Fruit fly (Drosophila melanogaster): Measurements from ENCODE around the gene Ndc80.

The Ndc80 gene

dm6 chrX:13624334-13625079 lies 12.6 kb upstream of the Ndc80 start, which contains the start of the genes CG2691 and NFAT (continued):
- peak; percentile 54 for TF ChIP-seq trem (tag; optimal IDR thresholded peaks at IDR 0.05)
- TF ChIP-seq CG14710 (tag; optimal IDR thresholded peaks at IDR 0.05): peak; percentile 62
- no peak for TF ChIP-seq ftz-f1 (GFP tag; optimal IDR thresholded peaks at IDR 0.05)
- TF ChIP-seq z (GFP tag; IDR thresholded peaks at IDR 0.05): no peak
- no peak for TF ChIP-seq gro (GFP tag; optimal IDR thresholded peaks at IDR 0.05)
- no peak for TF ChIP-seq ase (GFP tag; IDR thresholded peaks at IDR 0.05)
- TF ChIP-seq CG9876 (GFP tag; optimal IDR thresholded peaks at IDR 0.05): no peak
- TF ChIP-seq chif (GFP tag; optimal IDR thresholded peaks at IDR 0.05): no peak
- no peak for TF ChIP-seq grn (GFP tag; optimal IDR thresholded peaks at IDR 0.05)
- TF ChIP-seq Usf (GFP tag; optimal IDR thresholded peaks at IDR 0.05): no peak
- no peak for TF ChIP-seq CG10462 (GFP tag; optimal IDR thresholded peaks at IDR 0.05)
- TF ChIP-seq CG12659 (GFP tag; optimal IDR thresholded peaks at IDR 0.05): peak; percentile 55
- TF ChIP-seq ash1 (GFP tag; optimal IDR thresholded peaks at IDR 0.05): no peak
- no peak for TF ChIP-seq h (optimal IDR thresholded peaks at IDR 0.05)
- no peak for TF ChIP-seq yki (optimal IDR thresholded peaks at IDR 0.05)
- no peak for TF ChIP-seq CHES-1-like (GFP tag; optimal IDR thresholded peaks at IDR 0.05)
- TF ChIP-seq Doc2 (GFP tag; IDR thresholded peaks at IDR 0.05): no peak
- no peak for TF ChIP-seq CG6254 (GFP tag; optimal IDR thresholded peaks at IDR 0.05)
- no peak for TF ChIP-seq her (GFP tag; optimal IDR thresholded peaks at IDR 0.05)
- no peak for TF ChIP-seq Atf3 (GFP tag; optimal IDR thresholded peaks at IDR 0.05)
- no peak for TF ChIP-seq lola (GFP tag; optimal IDR thresholded peaks at IDR 0.05)
- no peak for TF ChIP-seq CG4360 (GFP tag; IDR thresholded peaks at IDR 0.05)
- TF ChIP-seq CG9932 (GFP tag; IDR thresholded peaks at IDR 0.05): no peak; the same call in 1 of the 2 replicates
- TF ChIP-seq fd102C (GFP tag; optimal IDR thresholded peaks at IDR 0.05): no peak
- no peak for TF ChIP-seq CG6765 (GFP tag; optimal IDR thresholded peaks at IDR 0.05)
- no peak for TF ChIP-seq Ravus (GFP tag; IDR thresholded peaks at IDR 0.05)
- peak; percentile 99 for TF ChIP-seq sd (tag; optimal IDR thresholded peaks at IDR 0.05)
- TF ChIP-seq CG12071 (GFP tag; optimal IDR thresholded peaks at IDR 0.05): no peak
- TF ChIP-seq CG16863 (GFP tag; optimal IDR thresholded peaks at IDR 0.05): no peak
- no peak; the same call in 2 of the 3 replicates for TF ChIP-seq CG34422 (GFP tag; IDR thresholded peaks at IDR 0.05)
- TF ChIP-seq maf-S (GFP tag; optimal IDR thresholded peaks at IDR 0.05): no peak
- no peak for TF ChIP-seq CG17568 (GFP tag; optimal IDR thresholded peaks at IDR 0.05)
- no peak for TF ChIP-seq CG10565 (GFP tag; optimal IDR thresholded peaks at IDR 0.05)
- no peak for TF ChIP-seq Hsf (GFP tag; optimal IDR thresholded peaks at IDR 0.05)
- no peak for TF ChIP-seq HHEX (GFP tag; optimal IDR thresholded peaks at IDR 0.05)

- TF ChIP-seq CG2120 (GFP tag; optimal IDR thresholded peaks at IDR 0.05) (peak; percentile 91), CG17802 (tag; optimal IDR thresholded peaks at IDR 0.05) (peak; percentile 9), Taf1 (GFP tag; IDR thresholded peaks at IDR 0.05) (no peak), dati (GFP tag; IDR thresholded peaks at IDR 0.05) (0 out of 2 replicates have a peak, but pooled peaks have one; percentile 33), CG5953 (GFP tag; IDR thresholded peaks at IDR 0.05) (no peak), CG18764 (GFP tag; optimal IDR thresholded peaks at IDR 0.05) (peak; percentile 31), CG3281 (GFP tag; optimal IDR thresholded peaks at IDR 0.05) (peak; percentile 75), CG7786 (GFP tag; optimal IDR thresholded peaks at IDR 0.05) (peak; percentile 59), bsh (GFP tag; optimal IDR thresholded peaks at IDR 0.05) (peak; percentile 43 to 69), bbx (GFP tag; IDR thresholded peaks at IDR 0.05; ENCODE audit: partially characterized antibody) (no peak), Chrac-16 (GFP tag; optimal IDR thresholded peaks at IDR 0.05) (peak; percentile 60), CG11456 (GFP tag; IDR thresholded peaks at IDR 0.05) (peak; percentile 61; the same call in 1 of the 3 replicates), klu (GFP tag; IDR thresholded peaks at IDR 0.05) (peak; percentile 36; the same call in 1 of the 2 replicates), CG9932 (GFP tag; IDR thresholded peaks at IDR 0.05) (peak; percentile 87), Bdp1 (GFP tag; optimal IDR thresholded peaks at IDR 0.05) (peak; percentile 44), CG15479 (GFP tag; optimal IDR thresholded peaks at IDR 0.05) (no peak), CG11093 (GFP tag; IDR thresholded peaks at IDR 0.05) (no peak)
Measured at dm6 chrX:13616417-13617050, 4.7 kb upstream of the Ndc80 start, which contains the start of the genes tth and Tango2. TSS of gene tth (minus strand) at chrX:13616586. TSS of gene Tango2 (plus strand) at chrX:13616989.
